Worm (Caenorhabditis elegans) whole organism, L4 larva: ENCODE results near the gene Y113G7A.12.

Source experiments
- F10B5.3 ChIP-seq: sonication (generic microtip); optimal IDR thresholded peaks from 2 replicates; lab custom pipeline; 2016; ENCODE audit warnings: mild to moderate bottlenecking, missing genetic modification characterization, missing compliant biosample characterization
- F49E8.2 ChIP-seq: sonication (generic microtip); optimal IDR thresholded peaks from 2 replicates; lab custom pipeline; 2016; ENCODE audit warnings: missing compliant biosample characterization, mild to moderate bottlenecking, missing genetic modification characterization, borderline replicate concordance
- R02D3.7 ChIP-seq: fragments of 150-350 bp; sonication (generic microtip); optimal IDR thresholded peaks from 3 replicates; lab custom pipeline; 2014; ENCODE audit warnings: missing biosample characterization, missing genetic modification characterization
- T20F7.1 ChIP-seq: fragments of 200-800 bp; sonication (Bioruptor generic); optimal IDR thresholded peaks from 2 replicates; lab custom pipeline; 2018; ENCODE audit warnings: mild to moderate bottlenecking, missing genetic modification characterization, missing compliant biosample characterization
- Y48G9A.11 ChIP-seq: fragments of 200-800 bp; sonication (Bioruptor generic); IDR thresholded peaks from 2 replicates; pipeline ENCODE4 v1.3.6; 2022; ENCODE audit warnings: missing genetic modification reagents, missing genetic modification characterization, missing compliant biosample characterization
- aha-1 ChIP-seq: fragments of 150-350 bp; peaks from one replicate; lab custom pipeline; 2014; ENCODE audit warnings: missing biosample characterization, missing genetic modification characterization
- ceh-28 ChIP-seq: fragments of 150-350 bp; optimal IDR thresholded peaks from 2 replicates; lab custom pipeline; 2014; ENCODE audit warnings: missing biosample characterization, missing genetic modification reagents, missing genetic modification characterization
- ces-1 ChIP-seq: fragments of 150-350 bp; sonication (generic microtip); optimal IDR thresholded peaks from 4 replicates; lab custom pipeline; 2014; ENCODE audit warnings: missing biosample characterization, missing genetic modification reagents, missing genetic modification characterization
- daf-16 ChIP-seq, 3 experiments: sonication (generic microtip); optimal IDR thresholded peaks; 2 replicates each; lab custom pipeline; 2016 to 2017; ENCODE audit warnings: missing genetic modification characterization in 3 of 3, missing genetic modification reagents in 3 of 3, mild to moderate bottlenecking in 2 of 3, missing compliant biosample characterization in 2 of 3, missing biosample characterization in 1 of 3, moderate library complexity in 1 of 3
- daf-8 ChIP-seq: fragments of 200-800 bp; sonication (Bioruptor generic); IDR thresholded peaks from 2 replicates; pipeline ENCODE4 v1.3.6; 2022; ENCODE audit warnings: missing genetic modification characterization, missing compliant biosample characterization
- dmd-6 ChIP-seq: fragments of 200-800 bp; sonication (Bioruptor generic); IDR thresholded peaks from 2 replicates; pipeline ENCODE4 v1.3.6; 2022; ENCODE audit warnings: missing genetic modification reagents, missing genetic modification characterization, missing compliant biosample characterization
- duxl-1 ChIP-seq: sonication (generic microtip); optimal IDR thresholded peaks from 2 replicates; lab custom pipeline; 2016; ENCODE audit warnings: mild to moderate bottlenecking, missing genetic modification characterization, moderate library complexity, missing compliant biosample characterization; ENCODE audit not compliant: poor library complexity
- dve-1 ChIP-seq: sonication (generic microtip); optimal IDR thresholded peaks from 2 replicates; lab custom pipeline; 2017; ENCODE audit warnings: antibody characterized with exemption, mild to moderate bottlenecking, missing genetic modification characterization, missing compliant biosample characterization; ENCODE audit not compliant: insufficient read depth
- fkh-10 ChIP-seq: fragments of 150-350 bp; optimal IDR thresholded peaks from 2 replicates; lab custom pipeline; 2014; ENCODE audit warnings: missing biosample characterization, missing genetic modification reagents, missing genetic modification characterization
- hif-1 ChIP-seq, 2 experiments: sonication (generic microtip); optimal IDR thresholded peaks; 2 replicates each; lab custom pipeline; 2016 to 2017; ENCODE audit warnings: missing compliant biosample characterization in 2 of 2, missing genetic modification characterization in 2 of 2, missing genetic modification reagents in 2 of 2, missing genotype in 2 of 2, mild to moderate bottlenecking in 1 of 2
- hlh-11 ChIP-seq: fragments of 200-800 bp; sonication (Bioruptor generic); optimal IDR thresholded peaks from 2 replicates; lab custom pipeline; 2018; ENCODE audit warnings: mild to moderate bottlenecking, missing genetic modification characterization, missing compliant biosample characterization
- hmg-1.1 ChIP-seq: fragments of 200-800 bp; sonication (Bioruptor generic); IDR thresholded peaks from 2 replicates; pipeline ENCODE4 v1.3.6; 2022; ENCODE audit warnings: missing genetic modification reagents, missing genetic modification characterization, missing compliant biosample characterization
- lim-7 ChIP-seq: fragments of 200-800 bp; sonication (Bioruptor generic); IDR thresholded peaks from 2 replicates; pipeline ENCODE4 v1.3.6; 2022; ENCODE audit warnings: missing genetic modification characterization, missing compliant biosample characterization
- lin-1 ChIP-seq: fragments of 200-800 bp; sonication (Bioruptor generic); IDR thresholded peaks from 2 replicates; pipeline ENCODE4 v1.3.6; 2022; ENCODE audit warnings: missing genetic modification reagents, missing genetic modification characterization, missing compliant biosample characterization
- mdl-1 ChIP-seq, 2 experiments: fragments of 150-350 bp in 1 of 2; sonication (generic microtip) in 1 of 2; optimal IDR thresholded peaks; 2 replicates each; lab custom pipeline; 2014 to 2017; ENCODE audit warnings: missing biosample characterization in 2 of 2, missing genetic modification characterization in 2 of 2
- mdt-29 ChIP-seq: fragments of 200-800 bp; sonication (Bioruptor generic); IDR thresholded peaks from 2 replicates; pipeline ENCODE4 v1.3.6; 2022; ENCODE audit warnings: missing genetic modification reagents, missing genetic modification characterization, missing compliant biosample characterization
- nhr-10 ChIP-seq: fragments of 150-350 bp; optimal IDR thresholded peaks from 2 replicates; lab custom pipeline; 2014; ENCODE audit warnings: missing biosample characterization, missing genetic modification characterization
- nhr-102 ChIP-seq: sonication (generic microtip); optimal IDR thresholded peaks from 2 replicates; lab custom pipeline; 2016; ENCODE audit warnings: mild to moderate bottlenecking, missing genetic modification characterization, moderate library complexity, missing compliant biosample characterization
- nhr-11 ChIP-seq: fragments of 150-350 bp; optimal IDR thresholded peaks from 2 replicates; lab custom pipeline; 2014; ENCODE audit warnings: missing biosample characterization, missing genetic modification characterization
- nhr-237 ChIP-seq: sonication (generic microtip); optimal IDR thresholded peaks from 2 replicates; lab custom pipeline; 2017; ENCODE audit warnings: missing biosample characterization, missing genetic modification characterization
- nhr-28 ChIP-seq: fragments of 150-350 bp; optimal IDR thresholded peaks from 2 replicates; lab custom pipeline; 2014; ENCODE audit warnings: missing biosample characterization, missing genetic modification characterization
- nhr-77 ChIP-seq: fragments of 150-350 bp; optimal IDR thresholded peaks from 2 replicates; lab custom pipeline; 2014; ENCODE audit warnings: missing biosample characterization, missing genetic modification characterization
- pqm-1 ChIP-seq: sonication (generic microtip); optimal IDR thresholded peaks from 2 replicates; lab custom pipeline; 2017; ENCODE audit warnings: missing biosample characterization, missing genetic modification characterization
- rbr-2 ChIP-seq: sonication (generic microtip); optimal IDR thresholded peaks from 2 replicates; lab custom pipeline; 2016; ENCODE audit warnings: missing genotype, missing genetic modification characterization, missing compliant biosample characterization
- set-16 ChIP-seq: fragments of 200-800 bp; sonication (Bioruptor generic); IDR thresholded peaks from 2 replicates; pipeline ENCODE4 v1.3.6; 2022; ENCODE audit warnings: missing genetic modification reagents, missing genetic modification characterization, missing compliant biosample characterization
- skn-1 ChIP-seq: fragments of 150-350 bp; optimal IDR thresholded peaks from 2 replicates; lab custom pipeline; 2014; ENCODE audit warnings: missing biosample characterization, missing genetic modification characterization
- snpc-4 ChIP-seq: fragments of 150-350 bp; optimal IDR thresholded peaks from 2 replicates; lab custom pipeline; 2014; ENCODE audit warnings: missing biosample characterization, missing genetic modification characterization
- unc-130 ChIP-seq: sonication (generic microtip); optimal IDR thresholded peaks from 2 replicates; lab custom pipeline; 2016; ENCODE audit warnings: missing genetic modification reagents, missing genetic modification characterization, missing compliant biosample characterization
- zfp-2 ChIP-seq: sonication (generic microtip); optimal IDR thresholded peaks from 2 replicates; lab custom pipeline; 2016; ENCODE audit warnings: mild to moderate bottlenecking, missing genetic modification characterization, missing compliant biosample characterization
- zip-11 ChIP-seq: fragments of 200-800 bp; sonication (Bioruptor generic); IDR thresholded peaks from 2 replicates; pipeline ENCODE4 v1.3.6; 2022; ENCODE audit warnings: missing genetic modification characterization, missing compliant biosample characterization
- ztf-11 ChIP-seq: fragments of 150-350 bp; optimal IDR thresholded peaks from 2 replicates; lab custom pipeline; 2014; ENCODE audit warnings: missing biosample characterization, missing genetic modification characterization

The Y113G7A.12 gene

ce11 chrV:20135247-20135646 is 7.1 kb upstream of the Y113G7A.12 start, which contains the start of gene Y113G7A.22:
TSS of gene Y113G7A.22 (minus strand) at chrV:20135347.
- TF ChIP-seq hmg-1.1 (GFP tag; lab: Robert Waterston, UW): no peak
- TF ChIP-seq aha-1: peak; percentile 2

- no peak for TF ChIP-seq nhr-237 (tag; lab: Kevin White, UChicago)
- TF ChIP-seq F49E8.2 (tag; lab: Kevin White, UChicago): no peak
- TF ChIP-seq dmd-6 (GFP tag; lab: Robert Waterston, UW): no peak
- peak; percentile 88 for TF ChIP-seq set-16 (GFP tag; lab: Robert Waterston, UW)
- no peak for TF ChIP-seq nhr-11 (tag; lab: Kevin White, UChicago)
- TF ChIP-seq aha-1: peak; percentile 30
- no peak for TF ChIP-seq mdl-1 (tag; optimal IDR thresholded peaks at IDR 0.05; lab: Kevin White, UChicago)
- no peak for TF ChIP-seq rbr-2 (tag; lab: Kevin White, UChicago)
- TF ChIP-seq daf-16 (GFP tag; optimal IDR thresholded peaks at IDR 0.05; lab: Kevin White, UChicago): no peak
- TF ChIP-seq daf-16 (tag; optimal IDR thresholded peaks at IDR 0.05; lab: Kevin White, UChicago): no peak
- no peak for TF ChIP-seq unc-130 (GFP tag; lab: Kevin White, UChicago)
- TF ChIP-seq nhr-102: no peak
- no peak for TF ChIP-seq zip-11 (GFP tag; lab: Robert Waterston, UW)
- no peak for TF ChIP-seq ztf-11 (tag; lab: Kevin White, UChicago)
These were observed 3.9 kb upstream of the Y113G7A.12 start, which contains the start of gene Y113G7A.14 for ce11 chrV:20138407-20139044. TSS of gene Y113G7A.14 (minus strand) at chrV:20138457.

ce11 chrV:20143711-20144110 is 1.3 kb downstream of the Y113G7A.12 start:
- no peak for TF ChIP-seq ces-1 (GFP tag; lab: Kevin White, UChicago)
- TF ChIP-seq duxl-1 (tag; lab: Kevin White, UChicago): no peak
- TF ChIP-seq zfp-2: no peak
- no peak for TF ChIP-seq skn-1 (tag; lab: Kevin White, UChicago)
- TF ChIP-seq fkh-10: no peak
- no peak for TF ChIP-seq rbr-2 (tag; lab: Kevin White, UChicago)
- TF ChIP-seq snpc-4 (tag; lab: Kevin White, UChicago): no peak
- TF ChIP-seq mdt-29 (GFP tag; lab: Robert Waterston, UW): no peak
- no peak for TF ChIP-seq R02D3.7 (tag; lab: Kevin White, UChicago)

DNA sequence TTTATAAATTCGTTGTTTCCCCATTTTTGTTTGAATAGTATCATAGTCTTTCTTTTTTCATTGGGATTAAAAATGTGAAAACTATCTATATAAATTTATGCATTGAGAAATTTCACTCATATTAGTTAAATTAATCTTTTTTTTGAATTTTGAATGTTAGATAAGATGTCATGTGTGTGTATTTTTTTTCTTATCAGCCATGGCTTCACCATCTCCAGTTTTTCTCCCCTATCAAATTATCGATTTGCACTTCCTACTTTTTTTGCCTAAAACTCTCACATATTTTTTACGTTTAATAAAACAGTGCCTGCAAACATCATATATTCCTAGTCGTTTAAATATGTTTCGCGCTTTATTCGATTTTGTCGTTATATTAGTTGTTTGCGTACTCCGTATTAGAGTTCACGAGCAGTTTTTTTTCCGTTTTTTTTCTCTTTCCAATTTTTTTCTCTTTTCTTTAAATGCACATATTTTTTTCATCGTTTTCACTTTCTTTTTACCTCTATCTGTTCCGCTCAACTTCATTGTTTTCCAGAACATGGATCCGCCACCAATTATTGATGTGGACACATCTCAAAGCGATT is 5.4 kb downstream of the Y113G7A.12 start, which contains the start of gene Y113G7A.13:
TSS of gene Y113G7A.13 (plus strand) at position 534 of the 584 bp plus-strand sequence.
- TF ChIP-seq dve-1 (tag; lab: Kevin White, UChicago) (peak; percentile 80), Y48G9A.11 (GFP tag; lab: Robert Waterston, UW) (no peak), mdl-1 (tag; optimal IDR thresholded peaks at IDR 0.05; lab: Kevin White, UChicago) (peak in 1 of 2 experiments; percentile 5), nhr-77 (peak; percentile 77), T20F7.1 (GFP tag; lab: Kevin White, UChicago) (peak; percentile 27), ceh-28 (tag; lab: Kevin White, UChicago) (no peak), F10B5.3 (tag; lab: Kevin White, UChicago) (no peak), lin-1 (GFP tag; lab: Robert Waterston, UW) (peak; percentile 55; the same call in 1 of the 2 replicates), hlh-11 (peak; percentile 54), nhr-28 (peak; percentile 66), nhr-10 (tag; lab: Kevin White, UChicago) (no peak), daf-16 (GFP tag; optimal IDR thresholded peaks at IDR 0.05; lab: Kevin White, UChicago) (no peak), daf-16 (tag; optimal IDR thresholded peaks at IDR 0.05; lab: Kevin White, UChicago) (peak; percentile 72), duxl-1 (tag; lab: Kevin White, UChicago) (no peak), lim-7 (no peak), daf-8 (no peak), pqm-1 (tag; lab: Kevin White, UChicago) (peak; percentile 98), hif-1 (tag; optimal IDR thresholded peaks at IDR 0.05; lab: Kevin White, UChicago) (no peak), dmd-6 (GFP tag; lab: Robert Waterston, UW) (peak; percentile 58)
